Fruit fly (Drosophila melanogaster): ENCODE data around the gene Mesh1.
A peak's percentile ranks its signal among the peaks of the same experiment; 100 is the strongest.

Gene Mesh1

dm6 chr3R:29219948-29220347 lies 17.6 kb upstream of the Mesh1 start, which contains the start of gene eEF1gamma (continued):
- TF ChIP-seq lbe (GFP tag; optimal IDR thresholded peaks at IDR 0.05) (peak; percentile 85), ranshi (GFP tag; IDR thresholded peaks at IDR 0.05) (peak; percentile 92), zen (tag; optimal IDR thresholded peaks at IDR 0.05) (peak; percentile 86), CG11085 (GFP tag; IDR thresholded peaks at IDR 0.05) (peak; percentile 95), CG10565 (GFP tag; optimal IDR thresholded peaks at IDR 0.05) (peak; percentile 82), CG6854 (GFP tag; optimal IDR thresholded peaks at IDR 0.05) (peak; percentile 95), CG30020 (tag; optimal IDR thresholded peaks at IDR 0.05) (peak; percentile 75), p53 (GFP tag; optimal IDR thresholded peaks at IDR 0.05) (peak; percentile 93), CG13894 (tag; optimal IDR thresholded peaks at IDR 0.05) (peak; percentile 91), Optix (GFP tag; IDR thresholded peaks at IDR 0.05) (peak; percentile 94), nerfin-2 (GFP tag; IDR thresholded peaks at IDR 0.05; ENCODE audit: partially characterized antibody) (peak; percentile 96), bab2 (GFP tag; optimal IDR thresholded peaks at IDR 0.05) (peak; percentile 85), Ets97D (GFP tag; optimal IDR thresholded peaks at IDR 0.05) (peak; percentile 100), CG8478 (optimal IDR thresholded peaks at IDR 0.05) (no peak), CG1647 (GFP tag; optimal IDR thresholded peaks at IDR 0.05) (peak; percentile 87), Sox100B (GFP tag; optimal IDR thresholded peaks at IDR 0.05) (peak; percentile 96), Blimp-1 (GFP tag; optimal IDR thresholded peaks at IDR 0.05) (peak; percentile 71), Hmr (GFP tag; optimal IDR thresholded peaks at IDR 0.05) (peak; percentile 98), pros (GFP tag; optimal IDR thresholded peaks at IDR 0.05) (peak; percentile 50), gsb-n (tag; optimal IDR thresholded peaks at IDR 0.05) (peak; percentile 90), Nf-YC (tag; optimal IDR thresholded peaks at IDR 0.05) (peak; percentile 81), Hand (GFP tag; optimal IDR thresholded peaks at IDR 0.05) (peak; percentile 88), slp2 (GFP tag; optimal IDR thresholded peaks at IDR 0.05) (peak; percentile 91), CG7786 (GFP tag; optimal IDR thresholded peaks at IDR 0.05) (peak; percentile 81), CG3281 (GFP tag; optimal IDR thresholded peaks at IDR 0.05) (peak; percentile 97), CG42726 (GFP tag; IDR thresholded peaks at IDR 0.05; ENCODE audit: partially characterized antibody) (peak; percentile 86; the same call in 1 of the 2 replicates), Lhr (GFP tag; optimal IDR thresholded peaks at IDR 0.05) (peak; percentile 91), CG8281 (tag; optimal IDR thresholded peaks at IDR 0.05) (peak; percentile 86), lmd (GFP tag; IDR thresholded peaks at IDR 0.05) (peak; percentile 89), CG11560 (tag; IDR thresholded peaks at IDR 0.05) (peak; percentile 69; the same call in 1 of the 3 replicates), CG12942 (GFP tag; optimal IDR thresholded peaks at IDR 0.05) (peak; percentile 86), dmrt99B (tag; optimal IDR thresholded peaks at IDR 0.05) (peak; percentile 89), bigmax (GFP tag; optimal IDR thresholded peaks at IDR 0.05) (peak; percentile 78), CG18599 (GFP tag; optimal IDR thresholded peaks at IDR 0.05) (peak; percentile 95), Hr78 (GFP tag; optimal IDR thresholded peaks at IDR 0.05) (peak in 1 of 2 experiments; percentile 61), ato (GFP tag; IDR thresholded peaks at IDR 0.05; ENCODE audit: partially characterized antibody) (peak; percentile 89), CG10959 (GFP tag; IDR thresholded peaks at IDR 0.05) (peak; percentile 92), insv (GFP tag; optimal IDR thresholded peaks at IDR 0.05) (peak in 1 of 2 experiments; percentile 87), jigr1 (GFP tag; IDR thresholded peaks at IDR 0.05) (no peak), CG11504 (tag; optimal IDR thresholded peaks at IDR 0.05) (peak; percentile 88), chif (GFP tag; optimal IDR thresholded peaks at IDR 0.05) (peak; percentile 90 to 97), CG10274 (GFP tag; optimal IDR thresholded peaks at IDR 0.05) (peak; percentile 92), maf-S (GFP tag; optimal IDR thresholded peaks at IDR 0.05) (peak; percentile 93), wdn (GFP tag; IDR thresholded peaks at IDR 0.05) (peak; percentile 89), Atf-2 (GFP tag; optimal IDR thresholded peaks at IDR 0.05) (peak; percentile 92), Asciz (GFP tag; optimal IDR thresholded peaks at IDR 0.05) (peak; percentile 96), NC2α (GFP tag; optimal IDR thresholded peaks at IDR 0.05) (peak; percentile 93), cas (GFP tag; IDR thresholded peaks at IDR 0.05) (peak; percentile 77), pnt (GFP tag; optimal IDR thresholded peaks at IDR 0.05) (peak; percentile 60), tna (GFP tag; IDR thresholded peaks at IDR 0.05; ENCODE audit: partially characterized antibody) (peak; percentile 92)
